Fruit fly (Drosophila melanogaster): ENCODE data around the gene Regnase-1.

dm6 chr3R:19995408-19995807, 40.4 kb downstream of the Regnase-1 start:
- TF ChIP-seq CG11093 (GFP tag; IDR thresholded peaks at IDR 0.05) = no peak
- TF ChIP-seq esg (GFP tag; conservative IDR thresholded peaks at IDR 0.05) = no peak
- TF ChIP-seq HLHmδ (GFP tag; optimal IDR thresholded peaks at IDR 0.05) = peak; percentile 22
- no peak for TF ChIP-seq D19A (tag; optimal IDR thresholded peaks at IDR 0.05)
- no peak for TF ChIP-seq CkIIα-i1 (GFP tag; IDR thresholded peaks at IDR 0.05)
- TF ChIP-seq dati (GFP tag; IDR thresholded peaks at IDR 0.05) = no peak
- peak; percentile 51 for TF ChIP-seq CG15696 (tag; optimal IDR thresholded peaks at IDR 0.05)
- TF ChIP-seq CG2712 (tag; optimal IDR thresholded peaks at IDR 0.05) = no peak
- TF ChIP-seq CG18262 (tag; optimal IDR thresholded peaks at IDR 0.05) = no peak
- no peak for TF ChIP-seq Abd-B (GFP tag; optimal IDR thresholded peaks at IDR 0.05)
